Worm (Caenorhabditis elegans) whole organism, L2 larva: ENCODE measurements around the gene Y38E10A.24.

Experiments
- C34F6.9 ChIP-seq: fragments of 150-350 bp; optimal IDR thresholded peaks from 2 replicates; lab custom pipeline; 2014; ENCODE audit warnings: missing biosample characterization, missing genetic modification characterization
- F13H6.1 ChIP-seq: sonication (generic microtip); optimal IDR thresholded peaks from 2 replicates; lab custom pipeline; 2016; ENCODE audit warnings: missing genetic modification characterization, missing compliant biosample characterization
- R02D3.7 ChIP-seq: fragments of 150-350 bp; optimal IDR thresholded peaks from 2 replicates; lab custom pipeline; 2014; ENCODE audit warnings: missing biosample characterization, missing genetic modification characterization
- Y55F3AM.14 ChIP-seq: fragments of 200-800 bp; sonication (Bioruptor generic); optimal IDR thresholded peaks from 2 replicates; lab custom pipeline; 2018; ENCODE audit warnings: mild to moderate bottlenecking, missing genetic modification characterization, missing compliant biosample characterization
- ZK546.5 ChIP-seq: sonication (generic microtip); optimal IDR thresholded peaks from 2 replicates; lab custom pipeline; 2017; ENCODE audit warnings: missing biosample characterization, missing genetic modification characterization
- alr-1 ChIP-seq: fragments of 150-350 bp; optimal IDR thresholded peaks from 2 replicates; lab custom pipeline; 2014; ENCODE audit warnings: missing biosample characterization, missing genetic modification characterization
- aly-2 ChIP-seq: fragments of 150-350 bp; optimal IDR thresholded peaks from 2 replicates; lab custom pipeline; 2014; ENCODE audit warnings: missing biosample characterization, missing genetic modification characterization
- blmp-1 ChIP-seq: sonication (generic microtip); optimal IDR thresholded peaks from 2 replicates; lab custom pipeline; 2017; ENCODE audit warnings: missing genetic modification characterization, mild to moderate bottlenecking, missing compliant biosample characterization, antibody characterized with exemption, moderate library complexity; ENCODE audit not compliant: insufficient read depth
- ceh-16 ChIP-seq: fragments of 150-350 bp; optimal IDR thresholded peaks from 2 replicates; lab custom pipeline; 2014; ENCODE audit warnings: missing biosample characterization, missing genetic modification characterization
- ceh-82 ChIP-seq: fragments of 150-350 bp; optimal IDR thresholded peaks from 2 replicates; lab custom pipeline; 2014; ENCODE audit warnings: missing biosample characterization, missing genetic modification characterization
- dmd-4 ChIP-seq: sonication (generic microtip); optimal IDR thresholded peaks from 2 replicates; lab custom pipeline; 2017; ENCODE audit warnings: missing biosample characterization, missing genetic modification characterization
- elt-1 ChIP-seq: fragments of 150-350 bp; optimal IDR thresholded peaks from 2 replicates; lab custom pipeline; 2014; ENCODE audit warnings: missing biosample characterization, missing genetic modification characterization
- elt-3 ChIP-seq: sonication (generic microtip); optimal IDR thresholded peaks from 2 replicates; lab custom pipeline; 2017; ENCODE audit warnings: missing biosample characterization, missing genetic modification characterization
- fos-1 ChIP-seq: fragments of 150-350 bp; optimal IDR thresholded peaks from 2 replicates; lab custom pipeline; 2014; ENCODE audit warnings: missing biosample characterization, missing genetic modification characterization
- gmeb-1 ChIP-seq: fragments of 150-350 bp; optimal IDR thresholded peaks from 2 replicates; lab custom pipeline; 2014; ENCODE audit warnings: missing biosample characterization, missing genetic modification characterization
- lin-11 ChIP-seq: fragments of 150-350 bp; sonication (generic microtip); optimal IDR thresholded peaks from 2 replicates; lab custom pipeline; 2014; ENCODE audit warnings: missing biosample characterization, missing genetic modification characterization, inconsistent platforms, mixed read lengths
- lin-13 ChIP-seq: fragments of 150-350 bp; optimal IDR thresholded peaks from 2 replicates; lab custom pipeline; 2014; ENCODE audit warnings: missing biosample characterization, missing genetic modification reagents, missing genetic modification characterization
- lin-39 ChIP-seq: fragments of 150-350 bp; optimal IDR thresholded peaks from 2 replicates; lab custom pipeline; 2014; ENCODE audit warnings: missing biosample characterization, missing genetic modification reagents, missing genetic modification characterization
- lsy-2 ChIP-seq, 2 experiments: fragments of 150-350 bp in 1 of 2; sonication (generic microtip) in 1 of 2; optimal IDR thresholded peaks; 2 replicates each; lab custom pipeline; 2014 to 2017; ENCODE audit warnings: missing biosample characterization in 2 of 2, missing genetic modification characterization in 2 of 2
- mab-5 ChIP-seq: fragments of 150-350 bp; optimal IDR thresholded peaks from 2 replicates; lab custom pipeline; 2014; ENCODE audit warnings: missing biosample characterization, missing genetic modification characterization
- mbf-1 ChIP-seq: sonication (generic microtip); optimal IDR thresholded peaks from 2 replicates; lab custom pipeline; 2017; ENCODE audit warnings: missing biosample characterization, missing genetic modification characterization
- mdl-1 ChIP-seq, 2 experiments: fragments of 150-350 bp in 1 of 2; sonication (generic microtip) in 1 of 2; optimal IDR thresholded peaks; 2 replicates each; lab custom pipeline; 2017; ENCODE audit warnings: missing biosample characterization in 2 of 2, missing genetic modification characterization in 2 of 2
- nhr-10 ChIP-seq: sonication (generic microtip); optimal IDR thresholded peaks from 2 replicates; lab custom pipeline; 2017; ENCODE audit warnings: missing biosample characterization, missing genetic modification characterization
- nhr-11 ChIP-seq: fragments of 150-350 bp; optimal IDR thresholded peaks from 2 replicates; lab custom pipeline; 2014; ENCODE audit warnings: missing biosample characterization, missing genetic modification characterization
- nhr-12 ChIP-seq: fragments of 150-350 bp; optimal IDR thresholded peaks from 2 replicates; lab custom pipeline; 2014; ENCODE audit warnings: missing biosample characterization, missing genetic modification characterization
- nhr-129 ChIP-seq: fragments of 150-350 bp; optimal IDR thresholded peaks from 2 replicates; lab custom pipeline; 2014; ENCODE audit warnings: missing biosample characterization, missing genetic modification characterization
- nhr-21 ChIP-seq: fragments of 150-350 bp; optimal IDR thresholded peaks from 2 replicates; lab custom pipeline; 2014; ENCODE audit warnings: missing biosample characterization, missing genetic modification characterization
- nhr-23 ChIP-seq: fragments of 150-350 bp; optimal IDR thresholded peaks from 2 replicates; lab custom pipeline; 2014; ENCODE audit warnings: missing biosample characterization, missing genetic modification reagents, missing genetic modification characterization
- nhr-237 ChIP-seq: fragments of 150-350 bp; optimal IDR thresholded peaks from 2 replicates; lab custom pipeline; 2014; ENCODE audit warnings: missing biosample characterization, missing genetic modification characterization
- nhr-25 ChIP-seq: fragments of 150-350 bp; sonication (generic microtip); optimal IDR thresholded peaks from 3 replicates; lab custom pipeline; 2014; ENCODE audit warnings: missing biosample characterization, missing genetic modification characterization
- nhr-6 ChIP-seq: fragments of 150-350 bp; optimal IDR thresholded peaks from 2 replicates; lab custom pipeline; 2014; ENCODE audit warnings: missing biosample characterization, missing genetic modification characterization
- nhr-77 ChIP-seq: fragments of 150-350 bp; optimal IDR thresholded peaks from 2 replicates; lab custom pipeline; 2014; ENCODE audit warnings: missing biosample characterization, missing genetic modification characterization
- sem-4 ChIP-seq: fragments of 150-350 bp; optimal IDR thresholded peaks from 2 replicates; lab custom pipeline; 2014; ENCODE audit warnings: missing biosample characterization, missing genetic modification reagents, missing genetic modification characterization
- skn-1 ChIP-seq: sonication (generic microtip); optimal IDR thresholded peaks from 2 replicates; lab custom pipeline; 2017; ENCODE audit warnings: missing biosample characterization, missing genetic modification characterization
- sma-3 ChIP-seq: sonication (generic microtip); optimal IDR thresholded peaks from 2 replicates; lab custom pipeline; 2016; ENCODE audit warnings: missing genetic modification reagents, missing genetic modification characterization, missing compliant biosample characterization
- sma-9 ChIP-seq, 2 experiments: fragments of 150-350 bp in 1 of 2; sonication (generic microtip) in 1 of 2; optimal IDR thresholded peaks; 2 replicates each; lab custom pipeline; 2014 to 2016; ENCODE audit warnings: missing genetic modification characterization in 2 of 2, mild to moderate bottlenecking in 1 of 2, missing biosample characterization in 1 of 2, missing compliant biosample characterization in 1 of 2, missing genetic modification reagents in 1 of 2, moderate library complexity in 1 of 2
- snpc-4 ChIP-seq: fragments of 150-350 bp; optimal IDR thresholded peaks from 2 replicates; lab custom pipeline; 2014; ENCODE audit warnings: missing biosample characterization, missing genetic modification characterization
- unc-39 ChIP-seq: fragments of 150-350 bp; optimal IDR thresholded peaks from 2 replicates; lab custom pipeline; 2014; ENCODE audit warnings: missing biosample characterization, missing genetic modification characterization
- unc-55 ChIP-seq: fragments of 150-350 bp; sonication (generic microtip); optimal IDR thresholded peaks from 3 replicates; lab custom pipeline; 2014; ENCODE audit warnings: missing biosample characterization, missing genetic modification reagents, missing genetic modification characterization
- unc-62 ChIP-seq: fragments of 150-350 bp; optimal IDR thresholded peaks from 2 replicates; lab custom pipeline; 2014; ENCODE audit warnings: missing biosample characterization, missing genetic modification reagents, missing genetic modification characterization
- zag-1 ChIP-seq: fragments of 150-350 bp; optimal IDR thresholded peaks from 2 replicates; lab custom pipeline; 2014; ENCODE audit warnings: missing biosample characterization, missing genetic modification characterization
- ztf-1 ChIP-seq: fragments of 200-800 bp; sonication (Bioruptor generic); conservative IDR thresholded peaks from 2 replicates; pipeline ENCODE4 v1.3.6; 2022; ENCODE audit warnings: missing genetic modification characterization, missing compliant biosample characterization
- ztf-4 ChIP-seq: fragments of 150-350 bp; optimal IDR thresholded peaks from 2 replicates; lab custom pipeline; 2014; ENCODE audit warnings: missing biosample characterization, missing genetic modification characterization

Gene Y38E10A.24

ce11 chrII:12673311-12673710, 5.5 kb upstream of the Y38E10A.24 start:
- TF ChIP-seq snpc-4 (no peak), C34F6.9 (tag; lab: Kevin White, UChicago) (no peak), unc-55 (no peak), nhr-6 (no peak), nhr-12 (tag; lab: Kevin White, UChicago) (no peak), R02D3.7 (tag; lab: Kevin White, UChicago) (no peak), ceh-82 (no peak), unc-39 (tag; lab: Kevin White, UChicago) (no peak), sem-4 (no peak), gmeb-1 (tag; lab: Kevin White, UChicago) (no peak), lin-11 (tag; lab: Kevin White, UChicago) (no peak), zag-1 (no peak), ceh-16 (tag; lab: Kevin White, UChicago) (no peak), mab-5 (tag; lab: Kevin White, UChicago) (no peak), Y55F3AM.14 (GFP tag; lab: Kevin White, UChicago) (no peak), fos-1 (tag; lab: Kevin White, UChicago) (no peak), skn-1 (tag; lab: Kevin White, UChicago) (no peak), nhr-10 (tag; lab: Kevin White, UChicago) (no peak), mdl-1 (tag; optimal IDR thresholded peaks at IDR 0.05; lab: Kevin White, UChicago) (no peak)

- TF ChIP-seq elt-3 (no peak), R02D3.7 (tag; lab: Kevin White, UChicago) (no peak), skn-1 (tag; lab: Kevin White, UChicago) (no peak), ztf-1 (GFP tag; lab: Robert Waterston, UW) (no peak), sma-3 (GFP tag; lab: Kevin White, UChicago) (no peak), nhr-129 (tag; lab: Kevin White, UChicago) (no peak), nhr-77 (tag; lab: Kevin White, UChicago) (no peak), gmeb-1 (tag; lab: Kevin White, UChicago) (no peak), Y55F3AM.14 (GFP tag; lab: Kevin White, UChicago) (no peak), unc-55 (no peak), nhr-25 (tag; lab: Kevin White, UChicago) (no peak), lin-39 (tag; lab: Kevin White, UChicago) (no peak), nhr-6 (no peak), nhr-11 (tag; lab: Kevin White, UChicago) (no peak), nhr-23 (tag; lab: Kevin White, UChicago) (no peak), lin-11 (tag; lab: Kevin White, UChicago) (no peak), ceh-82 (no peak), nhr-12 (tag; lab: Kevin White, UChicago) (no peak), aly-2 (tag; lab: Kevin White, UChicago) (no peak), nhr-237 (tag; lab: Kevin White, UChicago) (no peak)
Observed at ce11 chrII:12677710-12677974, 1.2 kb upstream of the Y38E10A.24 start, which contains the start of gene Y38E10A.22. Y38E10A.22 (minus strand) TSS chrII:12677810.

ce11 chrII:12677975-12678866, 614 bp upstream of the Y38E10A.24 start:
- peak; percentile 8 for TF ChIP-seq nhr-77 (tag; lab: Kevin White, UChicago)
- peak; percentile 83 for TF ChIP-seq sma-9 (GFP tag; optimal IDR thresholded peaks at IDR 0.05; lab: Kevin White, UChicago)
- TF ChIP-seq sma-9 (tag; optimal IDR thresholded peaks at IDR 0.05; lab: Kevin White, UChicago) = no peak
- no peak for TF ChIP-seq nhr-12 (tag; lab: Kevin White, UChicago)
- TF ChIP-seq lin-39 (tag; lab: Kevin White, UChicago) = no peak
- TF ChIP-seq sma-3 (GFP tag; lab: Kevin White, UChicago) = peak; percentile 80
- peak; percentile 59 to 87 for TF ChIP-seq lsy-2 (tag; optimal IDR thresholded peaks at IDR 0.05; lab: Kevin White, UChicago)
- TF ChIP-seq C34F6.9 (tag; lab: Kevin White, UChicago) = peak; percentile 96
- TF ChIP-seq aly-2 (tag; lab: Kevin White, UChicago) = no peak
- peak; percentile 75 for TF ChIP-seq F13H6.1 (tag; lab: Kevin White, UChicago)
- TF ChIP-seq unc-55 = peak; percentile 93
- TF ChIP-seq R02D3.7 (tag; lab: Kevin White, UChicago) = peak; percentile 44
- TF ChIP-seq nhr-21 (tag; lab: Kevin White, UChicago) = peak; percentile 56
- TF ChIP-seq dmd-4 = no peak
- TF ChIP-seq fos-1 (tag; lab: Kevin White, UChicago) = peak; percentile 66
- no peak for TF ChIP-seq ztf-1 (GFP tag; lab: Robert Waterston, UW)
- TF ChIP-seq nhr-6 = no peak
- TF ChIP-seq sem-4 = peak; percentile 43
- TF ChIP-seq gmeb-1 (tag; lab: Kevin White, UChicago) = peak; percentile 87
- no peak for TF ChIP-seq unc-62 (GFP tag; lab: Kevin White, UChicago)
- no peak for TF ChIP-seq unc-39 (tag; lab: Kevin White, UChicago)
- no peak for TF ChIP-seq mbf-1 (tag; lab: Kevin White, UChicago)
- TF ChIP-seq alr-1 (tag; lab: Kevin White, UChicago) = no peak
- TF ChIP-seq nhr-129 (tag; lab: Kevin White, UChicago) = peak; percentile 59
- no peak for TF ChIP-seq nhr-11 (tag; lab: Kevin White, UChicago)
- no peak for TF ChIP-seq ZK546.5 (tag; lab: Kevin White, UChicago)
- peak; percentile 75 for TF ChIP-seq nhr-25 (tag; lab: Kevin White, UChicago)
- TF ChIP-seq Y55F3AM.14 (GFP tag; lab: Kevin White, UChicago) = peak; percentile 22
- TF ChIP-seq ceh-82 = no peak
- peak; percentile 30 for TF ChIP-seq ztf-4
- no peak for TF ChIP-seq nhr-10 (tag; lab: Kevin White, UChicago)
- TF ChIP-seq snpc-4 = peak; percentile 51
- peak; percentile 81 for TF ChIP-seq lin-13
- TF ChIP-seq blmp-1 (tag; lab: Kevin White, UChicago) = no peak
- TF ChIP-seq elt-1 (tag; lab: Kevin White, UChicago) = no peak
- peak; percentile 57 for TF ChIP-seq mab-5 (tag; lab: Kevin White, UChicago)
